Worm (Caenorhabditis elegans): ENCODE results near the gene sao-1.

sao-1 gene

ce11 chrV:13929503-13929902 lies 34.2 kb upstream of the sao-1 start, which contains the start of gene srxa-13:
srxa-13 (plus strand) TSS chrV:13929803.
- TF ChIP-seq Y55F3AM.14 (GFP tag; optimal IDR thresholded peaks at IDR 0.05) (no peak), nhr-23 (tag; optimal IDR thresholded peaks at IDR 0.05) (no peak), nhr-11 (tag; optimal IDR thresholded peaks at IDR 0.05) (no peak), lin-39 (tag; optimal IDR thresholded peaks at IDR 0.05) (no peak), mbf-1 (tag; optimal IDR thresholded peaks at IDR 0.05) (no peak), ZK546.5 (tag; optimal IDR thresholded peaks at IDR 0.05) (no peak), snpc-4 (tag; optimal IDR thresholded peaks at IDR 0.05) (no peak), nhr-237 (tag; optimal IDR thresholded peaks at IDR 0.05) (no peak), unc-62 (GFP tag; optimal IDR thresholded peaks at IDR 0.05) (no peak), unc-55 (GFP tag; optimal IDR thresholded peaks at IDR 0.05) (no peak), peb-1 (tag; optimal IDR thresholded peaks at IDR 0.05) (no peak), mdl-1 (tag; optimal IDR thresholded peaks at IDR 0.05) (no peak), nhr-129 (tag; optimal IDR thresholded peaks at IDR 0.05) (no peak), ztf-4 (tag; optimal IDR thresholded peaks at IDR 0.05) (no peak)

- TF ChIP-seq skn-1 (tag; optimal IDR thresholded peaks at IDR 0.05) (no peak), ceh-16 (tag; optimal IDR thresholded peaks at IDR 0.05) (no peak), nhr-23 (tag; optimal IDR thresholded peaks at IDR 0.05) (no peak), sem-4 (tag; optimal IDR thresholded peaks at IDR 0.05) (no peak), blmp-1 (tag; optimal IDR thresholded peaks at IDR 0.05; ENCODE audit: insufficient read depth) (no peak), lin-13 (GFP tag; optimal IDR thresholded peaks at IDR 0.05) (no peak), nhr-77 (tag; optimal IDR thresholded peaks at IDR 0.05) (no peak), zag-1 (tag; optimal IDR thresholded peaks at IDR 0.05) (no peak), F13H6.1 (tag; optimal IDR thresholded peaks at IDR 0.05) (no peak), nhr-25 (tag; optimal IDR thresholded peaks at IDR 0.05) (no peak), mab-5 (tag; optimal IDR thresholded peaks at IDR 0.05) (no peak), ztf-4 (tag; optimal IDR thresholded peaks at IDR 0.05) (no peak)
Measured at ce11 chrV:13931225-13931624, 32.5 kb upstream of the sao-1 start, which contains the start of gene C06B3.16. C06B3.16 (plus strand) TSS chrV:13931525.

- no peak for TF ChIP-seq Y55F3AM.14 (GFP tag; optimal IDR thresholded peaks at IDR 0.05)
- no peak for TF ChIP-seq unc-55 (GFP tag; optimal IDR thresholded peaks at IDR 0.05)
- no peak for TF ChIP-seq sma-3 (GFP tag; optimal IDR thresholded peaks at IDR 0.05)
- no peak for TF ChIP-seq ZK546.5 (tag; optimal IDR thresholded peaks at IDR 0.05)
- TF ChIP-seq elt-3 (tag; optimal IDR thresholded peaks at IDR 0.05), result no peak
- no peak for TF ChIP-seq dmd-4 (tag; optimal IDR thresholded peaks at IDR 0.05)
- TF ChIP-seq unc-62 (GFP tag; optimal IDR thresholded peaks at IDR 0.05), result no peak
- no peak for TF ChIP-seq nhr-129 (tag; optimal IDR thresholded peaks at IDR 0.05)
- TF ChIP-seq skn-1 (tag; optimal IDR thresholded peaks at IDR 0.05), result no peak
- TF ChIP-seq nhr-77 (tag; optimal IDR thresholded peaks at IDR 0.05), result no peak
- TF ChIP-seq gmeb-1 (tag; optimal IDR thresholded peaks at IDR 0.05), result no peak
- TF ChIP-seq ceh-16 (tag; optimal IDR thresholded peaks at IDR 0.05), result no peak
Measured at ce11 chrV:13931952-13932351, 31.8 kb upstream of the sao-1 start.

ce11 chrV:13934545-13934944 lies 29.2 kb upstream of the sao-1 start, which contains the start of gene R10D12.1:
R10D12.1 (minus strand) TSS chrV:13934645.
- TF ChIP-seq nhr-77 (tag; optimal IDR thresholded peaks at IDR 0.05), result no peak
- no peak for TF ChIP-seq unc-62 (GFP tag; optimal IDR thresholded peaks at IDR 0.05)
- no peak for TF ChIP-seq ceh-16 (tag; optimal IDR thresholded peaks at IDR 0.05)
- no peak for TF ChIP-seq F13H6.1 (tag; optimal IDR thresholded peaks at IDR 0.05)
- no peak for TF ChIP-seq C34F6.9 (tag; optimal IDR thresholded peaks at IDR 0.05)
- TF ChIP-seq sma-9 (GFP tag; optimal IDR thresholded peaks at IDR 0.05), result no peak
- TF ChIP-seq sma-9 (tag; optimal IDR thresholded peaks at IDR 0.05), result no peak
- no peak for TF ChIP-seq Y55F3AM.14 (GFP tag; optimal IDR thresholded peaks at IDR 0.05)
- TF ChIP-seq mab-5 (tag; optimal IDR thresholded peaks at IDR 0.05), result no peak

ce11 chrV:13935423-13935822 lies 28.3 kb upstream of the sao-1 start:
- TF ChIP-seq sma-9 (GFP tag; optimal IDR thresholded peaks at IDR 0.05) (no peak), sma-9 (tag; optimal IDR thresholded peaks at IDR 0.05) (no peak)

- no peak for TF ChIP-seq ceh-82 (tag; optimal IDR thresholded peaks at IDR 0.05)
- TF ChIP-seq zag-1 (tag; optimal IDR thresholded peaks at IDR 0.05), result no peak
- no peak for TF ChIP-seq egl-27 (tag; optimal IDR thresholded peaks at IDR 0.05)
- TF ChIP-seq sma-3 (GFP tag; optimal IDR thresholded peaks at IDR 0.05), result no peak
- TF ChIP-seq nhr-21 (tag; optimal IDR thresholded peaks at IDR 0.05), result peak; percentile 45
- TF ChIP-seq mdl-1 (tag; optimal IDR thresholded peaks at IDR 0.05), result no peak
- no peak for TF ChIP-seq nhr-6 (tag; optimal IDR thresholded peaks at IDR 0.05)
- no peak for TF ChIP-seq elt-3 (tag; optimal IDR thresholded peaks at IDR 0.05)
- TF ChIP-seq lin-11 (tag; optimal IDR thresholded peaks at IDR 0.05), result no peak
- TF ChIP-seq unc-55 (GFP tag; optimal IDR thresholded peaks at IDR 0.05), result no peak
- TF ChIP-seq nhr-25 (tag; optimal IDR thresholded peaks at IDR 0.05), result peak; percentile 60
Measured at ce11 chrV:13936052-13936451, 27.7 kb upstream of the sao-1 start.
